Fruit fly (Drosophila melanogaster) whole organism, embryonic: ENCODE measurements around the gene ClC-a.

ENCODE experiments used
- Abd-B ChIP-seq: fragments of 200-800 bp; sonication (Bioruptor generic); optimal IDR thresholded peaks from 2 replicates; lab custom pipeline; 2018; ENCODE audit warnings: missing biosample characterization, mild to moderate bottlenecking, missing genetic modification characterization, moderate library complexity
- Bgb ChIP-seq: fragments of 200-800 bp; sonication (Bioruptor generic); IDR thresholded peaks from 2 replicates; pipeline ENCODE4 v1.3.6; 2022; ENCODE audit warnings: missing biosample characterization, missing genetic modification characterization; ENCODE audit not compliant: partially characterized antibody
- CG10209 ChIP-seq: fragments of 200-800 bp; sonication (Bioruptor generic); optimal IDR thresholded peaks from 3 replicates; lab custom pipeline; 2017; ENCODE audit warnings: missing biosample characterization, mild to moderate bottlenecking, missing genetic modification characterization, missing genetic modification reagents
- CG11504 ChIP-seq: fragments of 200-800 bp; sonication (Bioruptor generic); optimal IDR thresholded peaks from 3 replicates; lab custom pipeline; 2019; ENCODE audit warnings: missing biosample characterization, mild to moderate bottlenecking, missing genetic modification characterization, moderate library complexity
- CG11695 ChIP-seq: fragments of 200-800 bp; sonication (Bioruptor generic); IDR thresholded peaks from 3 replicates; pipeline ENCODE4 v1.3.6; 2022; ENCODE audit warnings: missing biosample characterization, missing genetic modification characterization
- CG12104 ChIP-seq: fragments of 200-800 bp; sonication (Bioruptor generic); optimal IDR thresholded peaks from 3 replicates; lab custom pipeline; 2016; ENCODE audit warnings: missing biosample characterization, missing genetic modification characterization
- CG13424 ChIP-seq: fragments of 200-800 bp; sonication (Bioruptor generic); optimal IDR thresholded peaks from 2 replicates; lab custom pipeline; 2019; ENCODE audit warnings: missing biosample characterization, mild to moderate bottlenecking, missing genetic modification characterization, moderate library complexity
- CG14710 ChIP-seq: fragments of 200-800 bp; sonication (Bioruptor generic); optimal IDR thresholded peaks from 3 replicates; lab custom pipeline; 2019; ENCODE audit warnings: missing biosample characterization, mild to moderate bottlenecking, missing genetic modification characterization, moderate library complexity
- CG15073 ChIP-seq: fragments of 200-800 bp; sonication (Bioruptor generic); optimal IDR thresholded peaks from 2 replicates; lab custom pipeline; 2016; ENCODE audit warnings: missing biosample characterization, missing genetic modification characterization
- CG15601 ChIP-seq: fragments of 200-800 bp; sonication (Bioruptor generic); optimal IDR thresholded peaks from 3 replicates; lab custom pipeline; 2019; ENCODE audit warnings: missing biosample characterization, mild to moderate bottlenecking, missing genetic modification characterization, moderate library complexity
- CG17385 ChIP-seq: fragments of 200-800 bp; sonication (Bioruptor generic); optimal IDR thresholded peaks from 3 replicates; lab custom pipeline; 2018; ENCODE audit warnings: missing biosample characterization, mild to moderate bottlenecking, missing genetic modification characterization
- CG17568 ChIP-seq: fragments of 200-800 bp; sonication (Bioruptor generic); optimal IDR thresholded peaks from 2 replicates; lab custom pipeline; 2018; ENCODE audit warnings: missing biosample characterization, mild to moderate bottlenecking, missing genetic modification characterization, moderate library complexity
- CG17912 ChIP-seq: fragments of 200-800 bp; sonication (Bioruptor generic); optimal IDR thresholded peaks from 2 replicates; lab custom pipeline; 2018; ENCODE audit warnings: missing biosample characterization, mild to moderate bottlenecking, missing genetic modification characterization
- CG18764 ChIP-seq: fragments of 200-800 bp; sonication (Bioruptor generic); optimal IDR thresholded peaks from 3 replicates; lab custom pipeline; 2016; ENCODE audit warnings: missing biosample characterization, missing genetic modification characterization
- CG2116 ChIP-seq: fragments of 200-800 bp; sonication (Bioruptor generic); optimal IDR thresholded peaks from 3 replicates; lab custom pipeline; 2018; ENCODE audit warnings: missing biosample characterization, mild to moderate bottlenecking, missing genetic modification characterization
- CG2202 ChIP-seq: fragments of 200-800 bp; sonication (Bioruptor generic); optimal IDR thresholded peaks from 2 replicates; lab custom pipeline; 2018; ENCODE audit warnings: missing biosample characterization, mild to moderate bottlenecking, missing genetic modification characterization
- CG2712 ChIP-seq: fragments of 200-800 bp; optimal IDR thresholded peaks from 3 replicates; lab custom pipeline; 2019; ENCODE audit warnings: missing biosample characterization, mild to moderate bottlenecking, missing genetic modification characterization, moderate library complexity
- CG30403 ChIP-seq: fragments of 200-800 bp; sonication (Bioruptor generic); optimal IDR thresholded peaks from 3 replicates; lab custom pipeline; 2016; ENCODE audit warnings: missing biosample characterization, missing genetic modification characterization
- CG3838 ChIP-seq: fragments of 200-800 bp; sonication (Bioruptor generic); optimal IDR thresholded peaks from 3 replicates; lab custom pipeline; 2016; ENCODE audit warnings: missing biosample characterization, missing genetic modification characterization
- CG4328 ChIP-seq: fragments of 200-800 bp; sonication (Bioruptor generic); optimal IDR thresholded peaks from 3 replicates; lab custom pipeline; 2017; ENCODE audit warnings: missing biosample characterization, missing genetic modification reagents, missing genetic modification characterization
- CG43689 ChIP-seq: fragments of 200-800 bp; sonication (Bioruptor generic); IDR thresholded peaks from 2 replicates; pipeline ENCODE4 v1.3.6; 2022; ENCODE audit warnings: missing biosample characterization, missing genetic modification characterization
- CG4730 ChIP-seq: fragments of 200-800 bp; sonication (Bioruptor generic); IDR thresholded peaks from 2 replicates; pipeline ENCODE4 v1.3.6; 2022; ENCODE audit warnings: missing biosample characterization, missing genetic modification characterization
- CG6272 ChIP-seq: fragments of 200-800 bp; sonication (Bioruptor generic); IDR thresholded peaks from 2 replicates; pipeline ENCODE4 v1.3.6; 2022; ENCODE audit warnings: missing biosample characterization, missing genetic modification characterization
- CG6791 ChIP-seq: fragments of 200-800 bp; sonication (Bioruptor generic); IDR thresholded peaks from 3 replicates; pipeline ENCODE4 v1.3.6; 2022; ENCODE audit warnings: missing biosample characterization, missing genetic modification characterization; ENCODE audit not compliant: partially characterized antibody
- CG9727 ChIP-seq: fragments of 200-800 bp; sonication (Bioruptor generic); optimal IDR thresholded peaks from 3 replicates; lab custom pipeline; 2017; ENCODE audit warnings: missing biosample characterization, mild to moderate bottlenecking, missing genetic modification characterization
- CG9817 ChIP-seq: fragments of 200-800 bp; sonication (Bioruptor generic); optimal IDR thresholded peaks from 2 replicates; lab custom pipeline; 2018; ENCODE audit warnings: missing biosample characterization, mild to moderate bottlenecking, missing genetic modification characterization, moderate library complexity
- CoRest ChIP-seq: fragments of 200-800 bp; sonication (Bioruptor generic); optimal IDR thresholded peaks from 3 replicates; lab custom pipeline; 2018; ENCODE audit warnings: missing biosample characterization, mild to moderate bottlenecking, missing genetic modification characterization, moderate library complexity
- Ets65A ChIP-seq: fragments of 200-800 bp; sonication (Bioruptor generic); peaks from one replicate; lab custom pipeline; 2016; ENCODE audit warnings: missing biosample characterization, missing genetic modification characterization
- HmgD ChIP-seq: fragments of 200-800 bp; sonication (Bioruptor generic); optimal IDR thresholded peaks from 3 replicates; lab custom pipeline; 2016; ENCODE audit warnings: missing biosample characterization, missing genetic modification characterization
- Kr ChIP-seq: fragments of 200-800 bp; sonication (Bioruptor generic); optimal IDR thresholded peaks from 2 replicates; lab custom pipeline; 2017; ENCODE audit warnings: missing biosample characterization, mild to moderate bottlenecking, missing genetic modification characterization
- Mes4 ChIP-seq: fragments of 200-800 bp; sonication (Bioruptor generic); optimal IDR thresholded peaks from 2 replicates; lab custom pipeline; 2016; ENCODE audit warnings: missing biosample characterization, missing genetic modification characterization
- Mrtf ChIP-seq: fragments of 200-800 bp; sonication (Bioruptor generic); IDR thresholded peaks from 3 replicates; pipeline ENCODE4 v1.3.6; 2022; ENCODE audit warnings: missing biosample characterization, missing genetic modification characterization
- NFAT ChIP-seq: fragments of 200-800 bp; sonication (Bioruptor generic); IDR thresholded peaks from 2 replicates; pipeline ENCODE4 v1.3.6; 2022; ENCODE audit warnings: missing biosample characterization, missing genetic modification characterization
- Vsx1 ChIP-seq: fragments of 200-800 bp; sonication (Bioruptor generic); optimal IDR thresholded peaks from 2 replicates; lab custom pipeline; 2017; ENCODE audit warnings: missing biosample characterization, mild to moderate bottlenecking, missing genetic modification characterization, missing genetic modification reagents
- ash1 ChIP-seq: fragments of 200-800 bp; sonication (Bioruptor generic); optimal IDR thresholded peaks from 2 replicates; lab custom pipeline; 2018; ENCODE audit warnings: missing biosample characterization, mild to moderate bottlenecking, missing genetic modification characterization
- chinmo ChIP-seq: fragments of 200-800 bp; sonication (Bioruptor generic); IDR thresholded peaks from 4 replicates; pipeline ENCODE4 v1.3.6; 2022; ENCODE audit warnings: missing biosample characterization, missing genetic modification characterization; ENCODE audit not compliant: partially characterized antibody
- ci ChIP-seq: fragments of 200-800 bp; sonication (Bioruptor generic); IDR thresholded peaks from 3 replicates; pipeline ENCODE4 v1.3.6; 2022; ENCODE audit warnings: missing biosample characterization, missing genetic modification characterization
- corto ChIP-seq: fragments of 200-800 bp; sonication (Bioruptor generic); optimal IDR thresholded peaks from 2 replicates; lab custom pipeline; 2016; ENCODE audit warnings: missing biosample characterization, mild to moderate bottlenecking, missing genetic modification characterization, moderate library complexity
- esg ChIP-seq: fragments of 200-800 bp; sonication (Bioruptor generic); conservative IDR thresholded peaks from 2 replicates; pipeline ENCODE4 v1.3.6; 2022; ENCODE audit warnings: missing biosample characterization, missing genetic modification characterization
- ewg ChIP-seq: fragments of 200-800 bp; sonication (Bioruptor generic); optimal IDR thresholded peaks from 3 replicates; lab custom pipeline; 2017; ENCODE audit warnings: mild to moderate bottlenecking, missing biosample characterization, missing genetic modification reagents, missing genetic modification characterization
- fd3F ChIP-seq: fragments of 200-800 bp; sonication (Bioruptor generic); optimal IDR thresholded peaks from 2 replicates; lab custom pipeline; 2018; ENCODE audit warnings: missing biosample characterization, mild to moderate bottlenecking, missing genetic modification characterization, moderate library complexity
- gt ChIP-seq: fragments of 200-800 bp; sonication (Bioruptor generic); IDR thresholded peaks from 2 replicates; pipeline ENCODE4 v1.3.6; 2022; ENCODE audit warnings: missing biosample characterization, missing genetic modification characterization
- jumu ChIP-seq: fragments of 200-800 bp; sonication (Bioruptor generic); optimal IDR thresholded peaks from 3 replicates; lab custom pipeline; 2016; ENCODE audit warnings: missing biosample characterization, missing genetic modification characterization
- lab ChIP-seq: fragments of 200-800 bp; sonication (Bioruptor generic); optimal IDR thresholded peaks from 3 replicates; lab custom pipeline; 2017; ENCODE audit warnings: missing biosample characterization, missing genetic modification characterization, mild to moderate bottlenecking, moderate library complexity, missing genetic modification reagents
- lbe ChIP-seq: fragments of 200-800 bp; sonication (Bioruptor generic); optimal IDR thresholded peaks from 2 replicates; lab custom pipeline; 2016; ENCODE audit warnings: missing biosample characterization, mild to moderate bottlenecking, missing genetic modification characterization
- lola ChIP-seq, 3 experiments: fragments of >200 bp in 2 of 3; fragments of 200-800 bp in 1 of 3; sonication (Bioruptor generic) in 1 of 3; optimal IDR thresholded peaks; 2 replicates each; lab custom pipeline; 2017 to 2019; ENCODE audit warnings: missing biosample characterization in 3 of 3, missing genetic modification characterization in 3 of 3, mild to moderate bottlenecking in 1 of 3, moderate library complexity in 1 of 3
- rib ChIP-seq: fragments of 200-800 bp; sonication (Bioruptor generic); IDR thresholded peaks from 2 replicates; pipeline ENCODE4 v1.3.6; 2022; ENCODE audit warnings: missing biosample characterization, missing genetic modification characterization
- z ChIP-seq: fragments of 200-800 bp; sonication (Bioruptor generic); IDR thresholded peaks from 3 replicates; pipeline ENCODE4 v1.3.6; 2022; ENCODE audit warnings: missing biosample characterization, missing genetic modification characterization

The ClC-a gene

DNA sequence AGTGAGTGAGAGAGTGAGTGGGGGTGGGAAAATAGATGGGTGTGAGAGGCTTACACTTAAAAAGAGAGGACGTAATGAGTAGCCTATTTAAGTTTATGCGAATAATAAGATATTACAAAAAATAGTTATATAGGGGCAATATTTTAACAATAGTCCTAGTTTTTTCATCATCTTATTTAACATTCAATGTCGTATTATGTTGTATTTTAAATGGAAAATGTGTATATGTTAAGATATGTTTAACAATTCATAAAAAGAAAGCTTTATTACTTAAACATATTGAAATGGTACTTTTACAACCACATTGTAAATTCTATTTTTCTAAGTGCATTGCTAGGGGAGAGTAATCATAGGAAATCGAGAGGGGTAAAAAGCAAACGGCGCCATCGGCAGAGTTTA, 39.0 kb downstream of the ClC-a start (continued):
- TF ChIP-seq CG9727 (GFP tag; lab: Kevin White, UChicago) (peak; percentile 86), ash1 (no peak), CG11695 (peak; percentile 49; the same call in 2 of the 3 replicates), CoRest (peak; percentile 89), Mrtf (GFP tag; lab: Robert Waterston, UW) (no peak), CG13424 (peak; percentile 90), CG17385 (GFP tag; lab: Kevin White, UChicago) (peak; percentile 71), CG6272 (GFP tag; lab: Robert Waterston, UW) (no peak), esg (peak; percentile 55), lab (GFP tag; lab: Kevin White, UChicago) (peak; percentile 84), lbe (GFP tag; lab: Kevin White, UChicago) (no peak), jumu (GFP tag; lab: Kevin White, UChicago) (no peak), Ets65A (GFP tag; lab: Kevin White, UChicago) (no peak), CG2202 (tag; lab: Kevin White, UChicago) (peak; percentile 20), lola (GFP tag; optimal IDR thresholded peaks at IDR 0.05; lab: Kevin White, UChicago) (peak in 1 of 3 experiments; percentile 86), CG11504 (tag; lab: Kevin White, UChicago) (peak; percentile 86), CG15601 (tag; lab: Kevin White, UChicago) (peak; percentile 75), CG10209 (GFP tag; lab: Kevin White, UChicago) (peak; percentile 79)

DNA sequence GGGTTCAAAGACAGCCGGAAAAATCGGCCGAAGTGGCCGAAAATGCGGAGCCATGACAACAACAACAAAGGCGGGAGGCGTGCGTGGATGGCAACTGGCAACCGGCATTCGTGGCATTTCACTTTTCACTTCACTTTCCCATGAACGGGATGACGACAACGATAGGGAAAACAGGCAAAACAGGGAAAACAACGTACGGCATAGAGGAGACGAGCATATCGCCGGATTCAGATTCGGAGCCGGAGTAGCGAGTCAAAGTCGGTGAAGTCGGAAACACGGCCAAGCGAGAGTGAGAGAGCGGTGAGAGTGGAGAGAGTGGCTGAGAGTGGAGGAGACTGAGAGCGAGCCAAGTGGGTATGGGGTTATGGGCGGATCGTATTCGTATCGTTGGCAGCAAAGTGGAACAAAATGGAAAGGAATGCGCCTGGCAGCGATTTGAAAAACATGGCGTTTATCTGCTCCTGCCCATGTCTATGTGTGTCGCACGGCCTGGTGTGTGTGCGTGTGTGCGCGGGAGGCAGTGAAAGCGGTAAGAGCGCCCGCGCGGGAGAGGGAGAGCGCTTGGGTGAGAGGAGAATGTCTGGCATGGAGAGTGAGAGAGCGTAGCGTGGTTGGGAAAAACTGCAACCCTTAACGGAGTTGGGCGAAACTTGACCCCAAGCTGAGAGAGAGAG, 39.5 kb downstream of the ClC-a start:
- TF ChIP-seq CG17568 (GFP tag; lab: Kevin White, UChicago) (no peak), CG17912 (GFP tag; lab: Kevin White, UChicago) (no peak), CG15601 (tag; lab: Kevin White, UChicago) (no peak), CG14710 (tag; lab: Kevin White, UChicago) (peak; percentile 1), Kr (peak; percentile 45), Vsx1 (GFP tag; lab: Kevin White, UChicago) (no peak), gt (GFP tag; lab: Robert Waterston, UW) (no peak), chinmo (GFP tag; lab: Robert Waterston, UW) (peak; percentile 77; the same call in 1 of the 4 replicates), CG4730 (GFP tag; lab: Robert Waterston, UW) (no peak), NFAT (GFP tag; lab: Robert Waterston, UW) (no peak), CG43689 (GFP tag; lab: Robert Waterston, UW) (no peak), rib (GFP tag; lab: Robert Waterston, UW) (0 out of 2 replicates have a peak, but pooled peaks have one; percentile 12), HmgD (GFP tag; lab: Kevin White, UChicago) (no peak), Abd-B (GFP tag; lab: Kevin White, UChicago) (no peak), CG6791 (GFP tag; lab: Robert Waterston, UW) (no peak), fd3F (GFP tag; lab: Kevin White, UChicago) (no peak), ewg (GFP tag; lab: Kevin White, UChicago) (peak; percentile 79), CG11504 (tag; lab: Kevin White, UChicago) (no peak), CG30403 (no peak), CG12104 (GFP tag; lab: Kevin White, UChicago) (no peak), z (0 out of 3 replicates have a peak, but pooled peaks have one; percentile 45), CG4328 (GFP tag; lab: Kevin White, UChicago) (no peak), Mes4 (GFP tag; lab: Kevin White, UChicago) (no peak), CG15073 (no peak), CG3838 (GFP tag; lab: Kevin White, UChicago) (no peak), ci (peak; percentile 50; the same call in 1 of the 3 replicates), CG2712 (no peak), Bgb (no peak), CG18764 (GFP tag; lab: Kevin White, UChicago) (no peak), CG9817 (tag; lab: Kevin White, UChicago) (no peak), CG2116 (no peak), corto (no peak)
